Worm (Caenorhabditis elegans) whole organism, L4 larva: Measurements from ENCODE around the gene K11H3.5.

Experiments
- ceh-82 ChIP-seq: sonication (generic microtip); optimal IDR thresholded peaks from 2 replicates; lab custom pipeline; 2017; ENCODE audit warnings: missing biosample characterization, missing genetic modification characterization
- lin-13 ChIP-seq: fragments of 150-350 bp; optimal IDR thresholded peaks from 2 replicates; lab custom pipeline; 2014; ENCODE audit warnings: missing biosample characterization, missing genetic modification reagents, missing genetic modification characterization
- lsy-2 ChIP-seq, 2 experiments: fragments of 150-350 bp in 1 of 2; sonication (generic microtip) in 1 of 2; optimal IDR thresholded peaks; 2 replicates each; lab custom pipeline; 2014 to 2017; ENCODE audit warnings: missing biosample characterization in 2 of 2, missing genetic modification characterization in 2 of 2
- mdl-1 ChIP-seq, 2 experiments: fragments of 150-350 bp in 1 of 2; sonication (generic microtip) in 1 of 2; optimal IDR thresholded peaks; 2 replicates each; lab custom pipeline; 2014 to 2017; ENCODE audit warnings: missing biosample characterization in 2 of 2, missing genetic modification characterization in 2 of 2
- mep-1 ChIP-seq: fragments of 150-350 bp; sonication (generic microtip); optimal IDR thresholded peaks from 3 replicates; lab custom pipeline; 2014; ENCODE audit warnings: missing biosample characterization, missing genetic modification characterization
- nhr-25 ChIP-seq: sonication (generic microtip); optimal IDR thresholded peaks from 2 replicates; lab custom pipeline; 2017; ENCODE audit warnings: missing genetic modification characterization, mild to moderate bottlenecking, missing compliant biosample characterization, antibody characterized with exemption, moderate library complexity, borderline replicate concordance; ENCODE audit not compliant: insufficient read depth
- nhr-28 ChIP-seq: fragments of 150-350 bp; optimal IDR thresholded peaks from 2 replicates; lab custom pipeline; 2014; ENCODE audit warnings: missing biosample characterization, missing genetic modification characterization
- nhr-76 ChIP-seq: fragments of 150-350 bp; optimal IDR thresholded peaks from 2 replicates; lab custom pipeline; 2014; ENCODE audit warnings: missing biosample characterization, missing genetic modification characterization
- saeg-2 ChIP-seq: fragments of 200-800 bp; sonication (Bioruptor generic); IDR thresholded peaks from 2 replicates; pipeline ENCODE4 v1.3.6; 2022; ENCODE audit warnings: missing genetic modification reagents, missing genetic modification characterization, missing compliant biosample characterization
- unc-39 ChIP-seq: sonication (generic microtip); optimal IDR thresholded peaks from 2 replicates; lab custom pipeline; 2017; ENCODE audit warnings: missing biosample characterization, missing genetic modification characterization
- zip-2 ChIP-seq: fragments of 150-350 bp; optimal IDR thresholded peaks from 2 replicates; lab custom pipeline; 2014; ENCODE audit warnings: missing biosample characterization, missing genetic modification characterization
- ztf-11 ChIP-seq: fragments of 150-350 bp; optimal IDR thresholded peaks from 2 replicates; lab custom pipeline; 2014; ENCODE audit warnings: missing biosample characterization, missing genetic modification characterization
- ztf-7 ChIP-seq: fragments of 150-350 bp; optimal IDR thresholded peaks from 2 replicates; lab custom pipeline; 2014; ENCODE audit warnings: missing biosample characterization, missing genetic modification characterization

ce11 chrIII:9876951-9877350 lies 33.4 kb downstream of the K11H3.5 start, which contains the start of gene ZK757.10:
- TF ChIP-seq mdl-1 (tag; optimal IDR thresholded peaks at IDR 0.05; lab: Kevin White, UChicago) (no peak), ztf-7 (tag; lab: Kevin White, UChicago) (no peak), nhr-25 (tag; lab: Kevin White, UChicago) (no peak), lin-13 (no peak), saeg-2 (GFP tag; lab: Robert Waterston, UW) (no peak), ztf-11 (tag; lab: Kevin White, UChicago) (no peak), nhr-76 (tag; lab: Kevin White, UChicago) (no peak), nhr-28 (tag; lab: Kevin White, UChicago) (no peak), unc-39 (tag; lab: Kevin White, UChicago) (no peak), zip-2 (tag; lab: Kevin White, UChicago) (no peak), ceh-82 (tag; lab: Kevin White, UChicago) (no peak), mep-1 (no peak), lsy-2 (tag; optimal IDR thresholded peaks at IDR 0.05; lab: Kevin White, UChicago) (no peak)
